Worm (Caenorhabditis elegans) whole organism, L1 larva: ENCODE data around the gene ceh-57.

Experiments used
- alr-1 ChIP-seq: fragments of 200-800 bp; sonication (Bioruptor generic); optimal IDR thresholded peaks from 2 replicates; lab custom pipeline; 2018; ENCODE audit warnings: borderline replicate concordance, mild to moderate bottlenecking, missing genetic modification characterization, missing compliant biosample characterization
- aly-2 ChIP-seq: fragments of 150-350 bp; optimal IDR thresholded peaks from 2 replicates; lab custom pipeline; 2014; ENCODE audit warnings: missing biosample characterization, missing genetic modification characterization
- ceh-63 ChIP-seq: fragments of 200-800 bp; sonication (Bioruptor generic); optimal IDR thresholded peaks from 2 replicates; lab custom pipeline; 2018; ENCODE audit warnings: mild to moderate bottlenecking, missing genetic modification characterization, missing compliant biosample characterization
- dsc-1 ChIP-seq: sonication (generic microtip); optimal IDR thresholded peaks from 2 replicates; lab custom pipeline; 2016; ENCODE audit warnings: mild to moderate bottlenecking, missing genetic modification characterization, missing compliant biosample characterization
- fkh-4 ChIP-seq: sonication (generic microtip); optimal IDR thresholded peaks from 2 replicates; lab custom pipeline; 2016; ENCODE audit warnings: missing compliant biosample characterization, missing genetic modification characterization, borderline replicate concordance
- fos-1 ChIP-seq: fragments of 150-350 bp; optimal IDR thresholded peaks from 2 replicates; lab custom pipeline; 2014; ENCODE audit warnings: missing biosample characterization, missing genetic modification characterization
- hlh-17 ChIP-seq: fragments of 200-800 bp; sonication (Bioruptor generic); optimal IDR thresholded peaks from 2 replicates; lab custom pipeline; 2018; ENCODE audit warnings: missing genetic modification characterization, mild to moderate bottlenecking, missing compliant biosample characterization, moderate library complexity, borderline replicate concordance
- nhr-12 ChIP-seq: sonication (generic microtip); optimal IDR thresholded peaks from 2 replicates; lab custom pipeline; 2017; ENCODE audit warnings: missing biosample characterization, missing genetic modification characterization
- nhr-28 ChIP-seq: fragments of 150-350 bp; optimal IDR thresholded peaks from 2 replicates; lab custom pipeline; 2014; ENCODE audit warnings: missing biosample characterization, missing genetic modification characterization
- nhr-47 ChIP-seq: sonication (generic microtip); optimal IDR thresholded peaks from 2 replicates; lab custom pipeline; 2016; ENCODE audit warnings: mild to moderate bottlenecking, missing genetic modification characterization, moderate library complexity, missing compliant biosample characterization
- nhr-84 ChIP-seq: sonication (generic microtip); optimal IDR thresholded peaks from 2 replicates; lab custom pipeline; 2017; ENCODE audit warnings: missing biosample characterization, missing genetic modification characterization
- pax-3 ChIP-seq: fragments of 200-800 bp; sonication (Bioruptor generic); optimal IDR thresholded peaks from 2 replicates; lab custom pipeline; 2018; ENCODE audit warnings: mild to moderate bottlenecking, missing genetic modification characterization, moderate library complexity, missing compliant biosample characterization
- snpc-4 ChIP-seq: fragments of 150-350 bp; optimal IDR thresholded peaks from 2 replicates; lab custom pipeline; 2014; ENCODE audit warnings: missing biosample characterization, missing genetic modification characterization
- sup-37 ChIP-seq: fragments of 200-800 bp; sonication (Bioruptor generic); optimal IDR thresholded peaks from 2 replicates; lab custom pipeline; 2018; ENCODE audit warnings: mild to moderate bottlenecking, missing genetic modification characterization, missing compliant biosample characterization
- swsn-7 ChIP-seq: sonication (generic microtip); optimal IDR thresholded peaks from 2 replicates; lab custom pipeline; 2016; ENCODE audit warnings: missing genetic modification characterization, missing compliant biosample characterization
- unc-130 ChIP-seq: fragments of 150-350 bp; optimal IDR thresholded peaks from 2 replicates; lab custom pipeline; 2017; ENCODE audit warnings: missing biosample characterization, missing genetic modification characterization, inconsistent platforms
- unc-86 ChIP-seq: sonication (generic microtip); optimal IDR thresholded peaks from 2 replicates; lab custom pipeline; 2016; ENCODE audit warnings: missing genetic modification characterization, missing compliant biosample characterization
- unc-98 ChIP-seq: fragments of 200-800 bp; sonication (Bioruptor generic); IDR thresholded peaks from 2 replicates; pipeline ENCODE4 v1.3.6; 2022; ENCODE audit warnings: missing genetic modification characterization, missing compliant biosample characterization
- zip-4 ChIP-seq: fragments of 200-800 bp; sonication (Bioruptor generic); optimal IDR thresholded peaks from 2 replicates; lab custom pipeline; 2018; ENCODE audit warnings: mild to moderate bottlenecking, missing genetic modification characterization, moderate library complexity, missing compliant biosample characterization
- ztf-11 ChIP-seq, 2 experiments: sonication (generic microtip); optimal IDR thresholded peaks; 2 replicates each; lab custom pipeline; 2016 to 2017; ENCODE audit warnings: missing genetic modification characterization in 2 of 2, missing biosample characterization in 1 of 2, missing compliant biosample characterization in 1 of 2

Gene ceh-57

DNA sequence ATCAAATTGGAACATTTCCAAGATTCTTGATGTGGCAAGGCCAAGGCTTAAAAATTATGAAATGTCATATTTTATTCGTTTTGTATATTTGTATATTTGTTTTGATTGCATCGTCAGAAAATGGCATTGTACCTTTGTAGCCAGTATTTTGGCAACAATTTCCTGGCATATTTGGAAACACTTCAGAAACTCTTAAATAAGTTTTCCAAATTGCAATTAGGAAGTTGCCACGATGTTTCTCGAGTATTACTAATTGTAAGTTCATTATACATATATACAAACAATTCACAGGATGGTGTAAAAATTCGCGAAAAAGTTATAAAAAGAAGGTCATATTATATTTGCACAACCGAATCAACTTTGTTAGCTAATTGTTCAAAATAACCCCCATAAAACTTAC lies 51.8 kb downstream of the ceh-57 start, which contains the start of gene idpp-8:
idpp-8 (plus strand) TSS at position 301 of the 400 bp plus-strand sequence.
- no peak for TF ChIP-seq nhr-47 (tag; lab: Kevin White, UChicago)
- TF ChIP-seq unc-98 (GFP tag; lab: Robert Waterston, UW): no peak
- TF ChIP-seq hlh-17: no peak
- no peak for TF ChIP-seq swsn-7
- TF ChIP-seq alr-1 (tag; lab: Kevin White, UChicago): no peak
- TF ChIP-seq ztf-11 (tag; optimal IDR thresholded peaks at IDR 0.05; lab: Kevin White, UChicago): no peak
- no peak for TF ChIP-seq unc-130 (tag; lab: Kevin White, UChicago)
- TF ChIP-seq aly-2 (tag; lab: Kevin White, UChicago): no peak
- no peak for TF ChIP-seq sup-37 (GFP tag; lab: Kevin White, UChicago)
- TF ChIP-seq fkh-4 (tag; lab: Kevin White, UChicago): no peak
- no peak for TF ChIP-seq dsc-1
- no peak for TF ChIP-seq pax-3 (tag; lab: Kevin White, UChicago)
- no peak for TF ChIP-seq nhr-84
- no peak for TF ChIP-seq nhr-12 (tag; lab: Kevin White, UChicago)
- no peak for TF ChIP-seq snpc-4 (tag; lab: Kevin White, UChicago)
- no peak for TF ChIP-seq zip-4 (GFP tag; lab: Kevin White, UChicago)
- no peak for TF ChIP-seq unc-86
- no peak for TF ChIP-seq nhr-28 (tag; lab: Kevin White, UChicago)
- no peak for TF ChIP-seq fos-1 (tag; lab: Kevin White, UChicago)
- no peak for TF ChIP-seq ceh-63
